Fruit fly (Drosophila melanogaster) whole organism, pupa: ENCODE measurements around the gene CG7218.

ENCODE experiments used
- CG12605 ChIP-seq: fragments of 200-800 bp; sonication (Bioruptor generic); IDR thresholded peaks from 2 replicates; pipeline ENCODE4 v1.3.6; 2022; ENCODE audit warnings: missing biosample characterization, missing genetic modification characterization
- CG14655 ChIP-seq: fragments of 200-800 bp; sonication (Bioruptor generic); optimal IDR thresholded peaks from 3 replicates; lab custom pipeline; 2017; ENCODE audit warnings: mild to moderate bottlenecking, missing biosample characterization, missing genetic modification reagents, missing genetic modification characterization
- CG32121 ChIP-seq: fragments of 200-800 bp; sonication (Bioruptor generic); IDR thresholded peaks from 2 replicates; pipeline ENCODE4 v1.3.6; 2022; ENCODE audit warnings: missing biosample characterization, missing genetic modification characterization
- CG34367 ChIP-seq: fragments of 200-800 bp; sonication (Bioruptor generic); optimal IDR thresholded peaks from 2 replicates; lab custom pipeline; 2018; ENCODE audit warnings: missing biosample characterization, mild to moderate bottlenecking, missing genetic modification characterization
- CG8159 ChIP-seq: fragments of 200-800 bp; sonication (Bioruptor generic); optimal IDR thresholded peaks from 3 replicates; lab custom pipeline; 2018; ENCODE audit warnings: missing biosample characterization, mild to moderate bottlenecking, missing genetic modification characterization, moderate library complexity
- EcR ChIP-seq: fragments of 200-800 bp; sonication (Bioruptor generic); optimal IDR thresholded peaks from 3 replicates; lab custom pipeline; 2019; ENCODE audit warnings: missing biosample characterization, missing genetic modification characterization, mild to moderate bottlenecking, moderate library complexity, missing genetic modification reagents

DNA sequence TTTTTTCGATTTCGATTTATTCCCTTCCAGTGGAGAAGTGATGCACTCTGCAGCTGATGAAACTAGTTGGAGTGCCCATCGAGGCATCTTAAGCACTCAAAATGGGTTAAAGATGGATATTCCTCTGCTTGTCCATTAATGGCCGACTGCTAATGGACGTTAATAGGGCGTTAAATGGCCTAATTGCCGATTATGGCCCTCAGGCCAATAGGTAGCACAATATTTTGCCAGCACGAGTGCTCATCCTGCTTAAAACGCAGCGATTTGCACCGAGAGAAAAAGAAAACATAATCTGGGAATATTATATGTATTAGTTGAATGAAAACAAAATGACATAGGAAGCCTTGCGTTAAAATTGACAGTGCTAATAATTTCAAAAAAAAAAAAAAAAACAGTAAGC, 44.3 kb upstream of the CG7218 start, which contains the start of gene CG44158:
- no peak for TF ChIP-seq CG32121 (GFP tag; lab: Robert Waterston, UW)
- no peak for TF ChIP-seq CG34367 (tag; lab: Kevin White, UChicago)
- no peak for TF ChIP-seq CG12605
- TF ChIP-seq CG8159: no peak
- TF ChIP-seq EcR (GFP tag; lab: Kevin White, UChicago): no peak
- TF ChIP-seq CG14655 (GFP tag; lab: Kevin White, UChicago): no peak
